Worm (Caenorhabditis elegans): ENCODE data around the gene fbxa-183.

The fbxa-183 gene

ce11 chrV:5821451-5822143 is 39.0 kb upstream of the fbxa-183 start:
- TF ChIP-seq nhr-76 (tag; optimal IDR thresholded peaks at IDR 0.05) (no peak), elt-1 (tag; optimal IDR thresholded peaks at IDR 0.05; ENCODE audit: borderline replicate concordance, insufficient read depth) (no peak), sem-2 (GFP tag; optimal IDR thresholded peaks at IDR 0.05) (no peak), ces-1 (GFP tag; optimal IDR thresholded peaks at IDR 0.05) (no peak), flh-1 (GFP tag; optimal IDR thresholded peaks at IDR 0.05) (no peak), M03D4.4 (tag; optimal IDR thresholded peaks at IDR 0.05) (no peak), ceh-83 (GFP tag; optimal IDR thresholded peaks at IDR 0.05) (no peak), mab-5 (tag; optimal IDR thresholded peaks at IDR 0.05) (no peak), nhr-28 (tag; optimal IDR thresholded peaks at IDR 0.05) (no peak), pha-4 (tag; optimal IDR thresholded peaks at IDR 0.05) (no peak), nhr-12 (tag; optimal IDR thresholded peaks at IDR 0.05) (no peak), cnd-1 (tag; optimal IDR thresholded peaks at IDR 0.05) (no peak)

ce11 chrV:5820401-5820800 is 37.8 kb upstream of the fbxa-183 start:
- TF ChIP-seq bed-3 (GFP tag; optimal IDR thresholded peaks at IDR 0.05) (no peak), snpc-4 (tag; optimal IDR thresholded peaks at IDR 0.05) (no peak), lsy-2 (tag; optimal IDR thresholded peaks at IDR 0.05) (no peak), sem-2 (GFP tag; optimal IDR thresholded peaks at IDR 0.05) (no peak), nhr-237 (tag; optimal IDR thresholded peaks at IDR 0.05) (no peak), nhr-76 (tag; optimal IDR thresholded peaks at IDR 0.05) (no peak), flh-1 (GFP tag; optimal IDR thresholded peaks at IDR 0.05) (no peak), mls-2 (tag; optimal IDR thresholded peaks at IDR 0.05) (no peak), tbx-8 (GFP tag; optimal IDR thresholded peaks at IDR 0.05) (no peak), zip-8 (tag; optimal IDR thresholded peaks at IDR 0.05) (no peak), unc-62 (GFP tag; optimal IDR thresholded peaks at IDR 0.05) (no peak), mab-5 (tag; optimal IDR thresholded peaks at IDR 0.05) (no peak), ceh-43 (GFP tag; optimal IDR thresholded peaks at IDR 0.05) (no peak), lin-32 (GFP tag; optimal IDR thresholded peaks at IDR 0.05) (no peak), nhr-2 (tag; optimal IDR thresholded peaks at IDR 0.05) (no peak), nhr-12 (tag; optimal IDR thresholded peaks at IDR 0.05) (no peak), elt-3 (tag; optimal IDR thresholded peaks at IDR 0.05) (no peak), nhr-28 (tag; optimal IDR thresholded peaks at IDR 0.05) (no peak)

ce11 chrV:5819903-5820302 is 37.3 kb upstream of the fbxa-183 start:
- TF ChIP-seq nhr-28 (tag; optimal IDR thresholded peaks at IDR 0.05), result no peak
- no peak for TF ChIP-seq unc-62 (GFP tag; optimal IDR thresholded peaks at IDR 0.05)
- no peak for TF ChIP-seq lin-13 (tag; optimal IDR thresholded peaks at IDR 0.05)
- no peak for TF ChIP-seq bed-3 (GFP tag; optimal IDR thresholded peaks at IDR 0.05)
- TF ChIP-seq nhr-12 (tag; optimal IDR thresholded peaks at IDR 0.05), result no peak
- TF ChIP-seq ham-2 (GFP tag; optimal IDR thresholded peaks at IDR 0.05), result no peak
- no peak for TF ChIP-seq tbx-8 (GFP tag; optimal IDR thresholded peaks at IDR 0.05)
- no peak for TF ChIP-seq ceh-83 (GFP tag; optimal IDR thresholded peaks at IDR 0.05)
- TF ChIP-seq mep-1 (tag; optimal IDR thresholded peaks at IDR 0.05), result no peak
- TF ChIP-seq mab-5 (tag; optimal IDR thresholded peaks at IDR 0.05), result no peak
- no peak for TF ChIP-seq elt-1 (tag; optimal IDR thresholded peaks at IDR 0.05; ENCODE audit: borderline replicate concordance, insufficient read depth)
- TF ChIP-seq nhr-2 (tag; optimal IDR thresholded peaks at IDR 0.05), result no peak
- no peak for TF ChIP-seq sem-2 (GFP tag; optimal IDR thresholded peaks at IDR 0.05)
- TF ChIP-seq ces-1 (GFP tag; optimal IDR thresholded peaks at IDR 0.05), result no peak
- no peak for TF ChIP-seq pha-4 (tag; optimal IDR thresholded peaks at IDR 0.05)
- TF ChIP-seq ceh-43 (GFP tag; optimal IDR thresholded peaks at IDR 0.05), result no peak
- no peak for TF ChIP-seq nhr-237 (tag; optimal IDR thresholded peaks at IDR 0.05)
- no peak for TF ChIP-seq lsy-2 (tag; optimal IDR thresholded peaks at IDR 0.05)

ce11 chrV:5816470-5817061 is 34.0 kb upstream of the fbxa-183 start:
- TF ChIP-seq drap-1 (GFP tag; optimal IDR thresholded peaks at IDR 0.05) (no peak), blmp-1 (tag; optimal IDR thresholded peaks at IDR 0.05) (no peak), bed-3 (GFP tag; optimal IDR thresholded peaks at IDR 0.05) (no peak), ces-1 (GFP tag; optimal IDR thresholded peaks at IDR 0.05) (no peak), nhr-76 (tag; optimal IDR thresholded peaks at IDR 0.05) (no peak), lsy-2 (tag; optimal IDR thresholded peaks at IDR 0.05) (no peak), mep-1 (tag; optimal IDR thresholded peaks at IDR 0.05) (no peak), mls-2 (tag; optimal IDR thresholded peaks at IDR 0.05) (no peak), nhr-237 (tag; optimal IDR thresholded peaks at IDR 0.05) (no peak), mab-5 (tag; optimal IDR thresholded peaks at IDR 0.05) (no peak), sem-2 (GFP tag; optimal IDR thresholded peaks at IDR 0.05) (no peak), ztf-11 (tag; optimal IDR thresholded peaks at IDR 0.05) (no peak)
